Worm (Caenorhabditis elegans): ENCODE results near the gene ztf-1.

ce11 chrIII:8801352-8801863 is 9.3 kb upstream of the ztf-1 start:
- TF ChIP-seq ces-1 (GFP tag; optimal IDR thresholded peaks at IDR 0.05) (no peak), lin-13 (tag; optimal IDR thresholded peaks at IDR 0.05) (no peak), pha-4 (tag; optimal IDR thresholded peaks at IDR 0.05) (no peak), elt-1 (tag; optimal IDR thresholded peaks at IDR 0.05; ENCODE audit: borderline replicate concordance, insufficient read depth) (no peak), ceh-43 (GFP tag; optimal IDR thresholded peaks at IDR 0.05) (no peak), nhr-12 (tag; optimal IDR thresholded peaks at IDR 0.05) (no peak), mab-5 (tag; optimal IDR thresholded peaks at IDR 0.05) (no peak), nhr-2 (tag; optimal IDR thresholded peaks at IDR 0.05) (no peak)

Measured in whole organism, mixed stage, embryonic.